Fruit fly (Drosophila melanogaster): ENCODE results near the gene D2hgdh.

The D2hgdh gene

DNA sequence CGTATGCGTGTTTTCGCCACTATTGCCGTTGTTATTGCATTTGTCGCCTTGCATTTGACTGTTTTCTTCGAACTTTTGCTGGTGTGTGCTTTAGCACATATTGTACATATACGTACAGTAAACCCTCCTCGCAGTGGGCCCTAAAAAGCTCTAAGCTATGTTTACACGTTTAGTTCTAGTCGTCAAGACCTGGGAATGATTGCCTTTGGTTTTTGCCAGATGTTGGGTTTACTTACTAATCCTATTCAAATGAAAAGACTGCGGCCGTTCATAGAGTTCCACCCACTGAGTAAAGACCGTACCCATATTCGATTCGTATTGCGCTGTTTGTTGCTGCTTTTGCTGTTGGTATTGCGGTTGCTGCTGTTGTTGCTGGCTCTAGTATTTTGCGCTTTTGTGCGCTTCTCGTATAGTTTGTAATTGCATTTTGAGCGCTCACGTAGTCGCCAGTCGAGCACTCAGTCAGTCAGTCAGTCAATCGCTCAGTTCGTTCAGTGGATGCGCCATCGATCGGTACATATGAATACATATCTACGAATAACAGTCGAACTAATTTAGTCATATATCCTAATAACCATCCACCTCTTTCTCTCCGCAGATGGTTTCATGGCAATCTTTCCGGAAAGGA lies 33.4 kb upstream of the D2hgdh start (continued):
- TF ChIP-seq MESR4 (GFP tag; optimal IDR thresholded peaks at IDR 0.05) (no peak), eve (GFP tag; optimal IDR thresholded peaks at IDR 0.05) (no peak), CG18262 (tag; optimal IDR thresholded peaks at IDR 0.05) (no peak), CG9727 (GFP tag; optimal IDR thresholded peaks at IDR 0.05) (no peak), Nf-YB (GFP tag; optimal IDR thresholded peaks at IDR 0.05) (no peak), tx (GFP tag; optimal IDR thresholded peaks at IDR 0.05) (no peak), CG33213 (GFP tag; optimal IDR thresholded peaks at IDR 0.05) (no peak), CG17361 (GFP tag; IDR thresholded peaks at IDR 0.05) (no peak), schlank (tag; optimal IDR thresholded peaks at IDR 0.05) (no peak), Optix (GFP tag; IDR thresholded peaks at IDR 0.05) (no peak), Ssrp (tag; optimal IDR thresholded peaks at IDR 0.05) (no peak), bcd (GFP tag; optimal IDR thresholded peaks at IDR 0.05) (no peak), CG4404 (GFP tag; IDR thresholded peaks at IDR 0.05) (no peak), row (GFP tag; IDR thresholded peaks at IDR 0.05) (peak; percentile 43; the same call in 2 of the 3 replicates), lab (GFP tag; optimal IDR thresholded peaks at IDR 0.05) (no peak), CG17802 (tag; optimal IDR thresholded peaks at IDR 0.05) (no peak), CG9437 (GFP tag; optimal IDR thresholded peaks at IDR 0.05) (no peak), Sox102F (GFP tag; optimal IDR thresholded peaks at IDR 0.05) (no peak), CG18476 (GFP tag; optimal IDR thresholded peaks at IDR 0.05) (no peak), CG6813 (GFP tag; optimal IDR thresholded peaks at IDR 0.05) (no peak), ro (GFP tag; IDR thresholded peaks at IDR 0.05) (no peak), Xbp1 (GFP tag; optimal IDR thresholded peaks at IDR 0.05) (peak; percentile 3), HLHmδ (GFP tag; optimal IDR thresholded peaks at IDR 0.05) (no peak), CG17568 (GFP tag; optimal IDR thresholded peaks at IDR 0.05) (no peak), Lim3 (GFP tag; IDR thresholded peaks at IDR 0.05) (no peak), CG7987 (GFP tag; optimal IDR thresholded peaks at IDR 0.05) (no peak), CTCF (GFP tag; optimal IDR thresholded peaks at IDR 0.05) (no peak), CG43689 (GFP tag; IDR thresholded peaks at IDR 0.05) (no peak), Hr51 (GFP tag; optimal IDR thresholded peaks at IDR 0.05) (no peak), CG9932 (GFP tag; IDR thresholded peaks at IDR 0.05) (0 out of 2 replicates have a peak, but pooled peaks have one; percentile 12), Drgx (GFP tag; IDR thresholded peaks at IDR 0.05) (peak; percentile 91), CG10565 (GFP tag; optimal IDR thresholded peaks at IDR 0.05) (no peak), CG17359 (tag; optimal IDR thresholded peaks at IDR 0.05) (peak; percentile 7), Atf3 (GFP tag; optimal IDR thresholded peaks at IDR 0.05) (no peak), eyg (GFP tag; optimal IDR thresholded peaks at IDR 0.05) (no peak), pb (GFP tag; optimal IDR thresholded peaks at IDR 0.05) (no peak), Atf6 (GFP tag; IDR thresholded peaks at IDR 0.05) (no peak), inv (GFP tag; IDR thresholded peaks at IDR 0.05; ENCODE audit: partially characterized antibody) (no peak), amos (GFP tag; IDR thresholded peaks at IDR 0.05; ENCODE audit: partially characterized antibody) (no peak), CG34376 (GFP tag; optimal IDR thresholded peaks at IDR 0.05) (no peak), CG8388 (GFP tag; optimal IDR thresholded peaks at IDR 0.05) (no peak), ssp (GFP tag; IDR thresholded peaks at IDR 0.05) (no peak), Antp (GFP tag; optimal IDR thresholded peaks at IDR 0.05) (no peak), lmd (GFP tag; IDR thresholded peaks at IDR 0.05) (0 out of 2 replicates have a peak, but pooled peaks have one; percentile 19), grau (tag; optimal IDR thresholded peaks at IDR 0.05) (peak; percentile 60), nerfin-2 (GFP tag; IDR thresholded peaks at IDR 0.05; ENCODE audit: partially characterized antibody) (no peak), vvl (GFP tag; IDR thresholded peaks at IDR 0.05) (0 out of 2 replicates have a peak, but pooled peaks have one; percentile 38), NC2α (GFP tag; optimal IDR thresholded peaks at IDR 0.05) (no peak), fd3F (GFP tag; optimal IDR thresholded peaks at IDR 0.05) (no peak), crp (GFP tag; optimal IDR thresholded peaks at IDR 0.05) (no peak), Hr39 (optimal IDR thresholded peaks at IDR 0.05) (no peak)
